Fruit fly (Drosophila melanogaster) whole organism, larva: ENCODE measurements around the gene dgt2.
A peak's percentile ranks its signal among the peaks of the same experiment; 100 is the strongest.

Experiments
- noc ChIP-seq: fragments of 200-800 bp; sonication (Bioruptor generic); optimal IDR thresholded peaks from 3 replicates; lab custom pipeline; 2019; ENCODE audit warnings: missing biosample characterization, mild to moderate bottlenecking, missing genetic modification characterization, moderate library complexity

The dgt2 gene

dm6 chr2L:12002922-12003791, 13.4 kb downstream of the dgt2 start:
- TF ChIP-seq noc (tag; lab: Kevin White, UChicago): peak; percentile 60

DNA sequence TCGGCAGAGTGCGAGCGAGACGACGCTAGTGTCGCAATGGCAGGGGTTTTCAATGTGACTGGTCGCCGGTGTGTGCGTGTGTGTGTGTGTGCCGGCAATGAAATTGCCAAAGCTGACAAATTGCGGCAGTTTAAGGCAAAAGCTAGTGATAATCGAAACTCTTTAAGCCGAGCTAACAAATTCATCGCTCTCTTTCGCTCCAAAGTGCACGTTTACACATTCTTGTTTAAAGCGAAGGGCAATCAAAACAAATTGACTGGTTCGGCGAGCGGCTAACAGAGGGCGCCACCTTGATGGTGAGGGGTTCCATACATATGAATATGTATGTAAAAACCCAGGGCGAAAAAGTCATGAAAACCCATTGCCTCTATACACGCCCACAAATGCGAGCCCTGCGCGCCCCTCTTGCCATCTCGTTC, 14.1 kb downstream of the dgt2 start:
- TF ChIP-seq noc (tag; lab: Kevin White, UChicago): peak; percentile 78

dm6 chr2L:12004211-12004979, 14.7 kb downstream of the dgt2 start:
- peak; percentile 42 for TF ChIP-seq noc (tag; lab: Kevin White, UChicago)

- TF ChIP-seq noc (tag; lab: Kevin White, UChicago): peak; percentile 3
Measured at dm6 chr2L:12005436-12006396, 16.0 kb downstream of the dgt2 start.

dm6 chr2L:12006397-12007330, 16.9 kb downstream of the dgt2 start:
- peak; percentile 96 for TF ChIP-seq noc (tag; lab: Kevin White, UChicago)

DNA sequence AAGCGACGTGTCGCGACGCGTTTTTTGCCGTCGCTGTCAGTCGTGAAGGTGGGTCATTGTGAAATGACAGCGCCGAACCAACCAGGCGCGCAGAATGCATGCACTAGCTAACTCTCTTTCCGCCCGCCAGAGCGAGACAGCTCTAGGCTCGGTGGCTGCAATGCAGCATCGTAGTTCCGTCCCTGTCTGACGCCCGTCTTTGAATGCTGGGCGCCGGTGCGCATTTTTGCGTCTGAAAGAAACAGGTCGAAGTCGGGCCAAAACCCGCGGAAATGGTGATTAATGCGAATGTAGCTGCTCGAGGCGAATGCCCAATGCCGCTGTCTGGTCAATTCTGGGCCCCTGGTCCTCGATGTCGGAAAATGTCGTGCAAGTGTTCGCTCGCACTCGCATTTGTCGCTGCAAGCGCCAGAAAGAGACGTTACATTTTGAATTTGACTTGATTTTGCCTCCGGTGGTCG, 17.6 kb downstream of the dgt2 start:
- TF ChIP-seq noc (tag; lab: Kevin White, UChicago): peak; percentile 80

DNA sequence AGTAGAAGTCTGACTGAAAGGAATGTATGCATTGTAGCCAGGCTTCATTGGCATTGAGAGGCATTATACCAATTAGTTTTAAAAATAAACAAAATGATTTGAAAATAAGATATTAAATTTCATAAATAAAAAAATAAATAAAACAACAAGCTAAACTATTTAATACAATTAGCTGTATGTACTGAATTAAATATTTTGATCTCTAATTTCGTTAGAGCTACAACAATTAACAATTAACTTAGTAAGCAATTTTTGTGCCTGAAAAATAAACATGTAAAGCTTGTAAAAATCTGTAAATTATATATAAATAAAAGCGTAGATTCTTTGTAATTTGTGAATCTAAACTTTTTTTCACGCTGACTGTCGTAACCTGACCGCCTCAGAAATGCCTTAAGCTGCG, 18.1 kb downstream of the dgt2 start, which contains the start of gene Rh5:
Gene Rh5 (plus strand): TSS at position 301 of the 400 bp plus-strand sequence.
- no peak for TF ChIP-seq noc (tag; lab: Kevin White, UChicago)

DNA sequence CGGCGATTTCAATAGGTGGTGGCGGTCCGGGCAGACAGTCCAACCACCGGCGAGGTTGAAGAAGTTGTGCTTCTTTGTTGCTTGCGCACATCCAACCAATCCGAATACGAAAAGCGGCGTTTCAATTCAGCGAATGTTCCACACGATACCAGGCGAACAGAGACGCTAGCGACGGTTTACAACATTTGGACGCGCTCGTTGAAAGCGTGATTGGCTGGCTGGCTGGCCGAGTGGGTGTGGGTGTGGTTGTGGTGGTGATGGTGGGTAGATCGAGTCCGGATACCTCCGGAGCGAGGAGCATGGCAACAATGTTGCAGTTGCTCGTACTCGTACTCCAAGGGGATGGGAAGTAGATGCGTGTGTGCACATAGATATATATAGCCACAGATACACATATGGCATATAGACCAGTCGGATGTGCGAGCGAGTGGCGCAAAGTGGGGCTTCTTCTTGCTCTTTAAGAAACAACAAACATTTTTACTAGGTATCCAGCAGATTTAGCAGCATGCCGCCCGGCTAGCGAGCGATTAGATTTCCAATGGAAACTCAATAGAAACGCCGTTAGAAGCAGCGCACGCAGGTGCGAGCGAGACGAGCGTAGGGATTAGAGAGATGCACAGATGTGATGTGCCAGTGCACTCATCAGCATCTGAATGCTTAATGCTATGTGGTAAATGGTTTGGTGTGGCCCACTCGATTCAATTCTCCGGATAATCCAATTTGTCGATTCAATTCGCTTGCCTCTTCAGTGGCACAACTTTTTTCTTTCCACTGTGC, 20.6 kb downstream of the dgt2 start:
- TF ChIP-seq noc (tag; lab: Kevin White, UChicago): peak; percentile 78

DNA sequence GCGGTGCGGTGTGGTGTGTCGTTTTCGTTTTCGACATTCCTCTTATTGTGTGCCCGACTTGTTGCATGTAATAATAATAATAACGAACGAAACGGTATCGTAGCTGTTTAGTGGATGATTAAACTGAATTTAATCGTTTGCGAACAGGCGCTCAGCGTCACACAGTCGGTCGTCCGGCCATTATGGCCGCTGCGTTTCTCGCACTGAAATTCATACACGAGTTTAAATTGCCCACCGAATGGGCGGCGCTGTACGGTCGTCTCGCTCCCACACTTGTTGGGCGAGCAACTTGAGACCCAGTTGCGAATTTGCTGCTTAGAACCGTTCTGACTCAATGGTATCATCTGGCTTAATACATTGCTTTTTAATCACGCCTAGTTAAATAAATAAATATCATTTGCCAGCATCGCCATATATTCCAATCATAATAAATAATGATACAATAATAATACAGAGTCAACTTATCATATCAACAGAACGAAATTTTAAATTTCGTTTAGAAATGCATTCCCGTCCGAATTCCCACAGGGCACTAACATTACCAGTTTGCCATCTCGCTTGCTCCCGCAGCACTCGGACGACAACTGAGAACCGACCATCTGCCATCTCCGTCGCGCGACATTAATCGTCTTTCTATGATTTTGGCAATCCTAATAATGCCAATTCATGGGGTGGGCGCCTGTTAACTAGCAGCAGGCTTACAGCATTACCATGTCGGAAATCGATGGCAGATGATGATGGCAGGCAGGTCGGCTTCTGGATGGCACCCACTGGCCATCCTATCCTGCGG, 21.3 kb downstream of the dgt2 start:
- TF ChIP-seq noc (tag; lab: Kevin White, UChicago): peak; percentile 93

- peak; percentile 95 for TF ChIP-seq noc (tag; lab: Kevin White, UChicago)
Measured at dm6 chr2L:12011682-12012655, 22.2 kb downstream of the dgt2 start.

dm6 chr2L:12013243-12013642, 23.5 kb downstream of the dgt2 start:
- no peak for TF ChIP-seq noc (tag; lab: Kevin White, UChicago)
